Fruit fly (Drosophila melanogaster) whole organism, pupa: ENCODE data around the gene Ugt35B1.

Experiments
- CG10348 ChIP-seq: fragments of 200-800 bp; sonication (Bioruptor generic); IDR thresholded peaks from 2 replicates; pipeline ENCODE4 v1.3.6; 2022; ENCODE audit warnings: missing biosample characterization, missing genetic modification characterization
- CG12605 ChIP-seq: fragments of 200-800 bp; sonication (Bioruptor generic); IDR thresholded peaks from 2 replicates; pipeline ENCODE4 v1.3.6; 2022; ENCODE audit warnings: missing biosample characterization, missing genetic modification characterization
- CG13204 ChIP-seq: fragments of 200-800 bp; sonication (Bioruptor generic); optimal IDR thresholded peaks from 2 replicates; lab custom pipeline; 2018; ENCODE audit warnings: missing biosample characterization, mild to moderate bottlenecking, missing genetic modification characterization, moderate library complexity
- CG14655 ChIP-seq: fragments of 200-800 bp; sonication (Bioruptor generic); optimal IDR thresholded peaks from 3 replicates; lab custom pipeline; 2017; ENCODE audit warnings: mild to moderate bottlenecking, missing biosample characterization, missing genetic modification reagents, missing genetic modification characterization
- CG15710 ChIP-seq: fragments of 200-800 bp; sonication (Bioruptor generic); optimal IDR thresholded peaks from 2 replicates; lab custom pipeline; 2018; ENCODE audit warnings: missing biosample characterization, mild to moderate bottlenecking, missing genetic modification characterization, moderate library complexity
- CG17806 ChIP-seq: fragments of 200-800 bp; sonication (Bioruptor generic); optimal IDR thresholded peaks from 2 replicates; lab custom pipeline; 2018; ENCODE audit warnings: missing biosample characterization, mild to moderate bottlenecking, missing genetic modification characterization, moderate library complexity
- CG32121 ChIP-seq: fragments of 200-800 bp; sonication (Bioruptor generic); IDR thresholded peaks from 2 replicates; pipeline ENCODE4 v1.3.6; 2022; ENCODE audit warnings: missing biosample characterization, missing genetic modification characterization
- CG34367 ChIP-seq: fragments of 200-800 bp; sonication (Bioruptor generic); optimal IDR thresholded peaks from 2 replicates; lab custom pipeline; 2018; ENCODE audit warnings: missing biosample characterization, mild to moderate bottlenecking, missing genetic modification characterization
- CG4496 ChIP-seq: fragments of 200-800 bp; sonication (Bioruptor generic); IDR thresholded peaks from 3 replicates; pipeline ENCODE4 v1.3.6; 2022; ENCODE audit warnings: missing biosample characterization, missing genetic modification characterization
- CG8159 ChIP-seq: fragments of 200-800 bp; sonication (Bioruptor generic); optimal IDR thresholded peaks from 3 replicates; lab custom pipeline; 2018; ENCODE audit warnings: missing biosample characterization, mild to moderate bottlenecking, missing genetic modification characterization, moderate library complexity
- CG8301 ChIP-seq: fragments of 200-800 bp; sonication (Bioruptor generic); optimal IDR thresholded peaks from 2 replicates; lab custom pipeline; 2018; ENCODE audit warnings: missing biosample characterization, mild to moderate bottlenecking, missing genetic modification characterization
- CG9948 ChIP-seq: fragments of 200-800 bp; sonication (Bioruptor generic); optimal IDR thresholded peaks from 2 replicates; lab custom pipeline; 2018; ENCODE audit warnings: missing biosample characterization, mild to moderate bottlenecking, missing genetic modification characterization, moderate library complexity
- D1 ChIP-seq: fragments of 200-800 bp; sonication (Bioruptor generic); optimal IDR thresholded peaks from 2 replicates; lab custom pipeline; 2018; ENCODE audit warnings: missing biosample characterization, mild to moderate bottlenecking, missing genetic modification characterization, moderate library complexity
- EcR ChIP-seq: fragments of 200-800 bp; sonication (Bioruptor generic); optimal IDR thresholded peaks from 3 replicates; lab custom pipeline; 2019; ENCODE audit warnings: missing biosample characterization, missing genetic modification characterization, mild to moderate bottlenecking, moderate library complexity, missing genetic modification reagents
- Ets98B ChIP-seq: fragments of 200-800 bp; sonication (Bioruptor generic); IDR thresholded peaks from 2 replicates; pipeline ENCODE4 v1.3.6; 2022; ENCODE audit warnings: missing biosample characterization, missing genetic modification characterization
- Pif1A ChIP-seq: fragments of 200-800 bp; sonication (Bioruptor generic); optimal IDR thresholded peaks from 3 replicates; lab custom pipeline; 2016; ENCODE audit warnings: missing biosample characterization, missing genetic modification characterization
- Pif1B ChIP-seq: fragments of 200-800 bp; sonication (Bioruptor generic); optimal IDR thresholded peaks from 3 replicates; lab custom pipeline; 2016; ENCODE audit warnings: missing biosample characterization, missing genetic modification characterization
- Snoo ChIP-seq: fragments of 200-800 bp; sonication (Bioruptor generic); optimal IDR thresholded peaks from 3 replicates; lab custom pipeline; 2017; ENCODE audit warnings: missing biosample characterization, mild to moderate bottlenecking, missing genetic modification characterization, inconsistent platforms
- fd96Ca ChIP-seq: fragments of 200-800 bp; sonication (Bioruptor generic); IDR thresholded peaks from 3 replicates; pipeline ENCODE4 v1.3.6; 2022; ENCODE audit warnings: missing biosample characterization, missing genetic modification characterization
- gl ChIP-seq: fragments of 200-800 bp; sonication (Bioruptor generic); optimal IDR thresholded peaks from 2 replicates; lab custom pipeline; 2018; ENCODE audit warnings: missing biosample characterization, mild to moderate bottlenecking, missing genetic modification characterization
- rn ChIP-seq: fragments of 200-800 bp; sonication (Bioruptor generic); IDR thresholded peaks from 2 replicates; pipeline ENCODE4 v1.3.6; 2022; ENCODE audit warnings: missing biosample characterization, missing genetic modification characterization

The Ugt35B1 gene

DNA sequence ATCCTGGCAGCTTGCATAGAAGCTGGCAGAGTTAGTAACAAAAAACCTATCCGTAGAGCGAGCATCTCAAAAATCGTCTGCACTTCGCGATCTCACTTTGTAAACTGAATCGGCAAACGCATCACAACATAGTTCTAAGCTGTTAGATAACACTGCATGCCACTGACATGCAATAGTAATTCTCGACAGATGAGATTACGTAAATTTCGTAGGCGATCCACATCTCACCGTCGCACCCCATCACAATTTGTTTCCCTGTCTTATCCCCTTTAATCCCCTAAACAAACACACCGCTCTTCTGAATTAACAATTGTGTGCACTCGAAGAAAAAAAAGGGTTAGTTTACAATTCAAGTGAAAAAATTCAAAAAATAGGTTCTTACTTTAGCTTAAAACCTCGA is at the start of gene Ugt35B1:
TSS of gene Ugt35B1 (minus strand) at position 101 of the 400 bp plus-strand sequence.
- TF ChIP-seq CG17806 (tag; lab: Kevin White, UChicago) (no peak), Ets98B (GFP tag; lab: Robert Waterston, UW) (no peak), CG15710 (tag; lab: Kevin White, UChicago) (no peak), gl (tag; lab: Kevin White, UChicago) (no peak), CG12605 (GFP tag; lab: Robert Waterston, UW) (no peak), CG32121 (GFP tag; lab: Robert Waterston, UW) (no peak), CG4496 (GFP tag; lab: Robert Waterston, UW) (no peak), fd96Ca (GFP tag; lab: Robert Waterston, UW) (no peak), CG8159 (tag; lab: Kevin White, UChicago) (no peak), CG14655 (GFP tag; lab: Kevin White, UChicago) (no peak), Pif1B (no peak), EcR (GFP tag; lab: Kevin White, UChicago) (no peak)

DNA sequence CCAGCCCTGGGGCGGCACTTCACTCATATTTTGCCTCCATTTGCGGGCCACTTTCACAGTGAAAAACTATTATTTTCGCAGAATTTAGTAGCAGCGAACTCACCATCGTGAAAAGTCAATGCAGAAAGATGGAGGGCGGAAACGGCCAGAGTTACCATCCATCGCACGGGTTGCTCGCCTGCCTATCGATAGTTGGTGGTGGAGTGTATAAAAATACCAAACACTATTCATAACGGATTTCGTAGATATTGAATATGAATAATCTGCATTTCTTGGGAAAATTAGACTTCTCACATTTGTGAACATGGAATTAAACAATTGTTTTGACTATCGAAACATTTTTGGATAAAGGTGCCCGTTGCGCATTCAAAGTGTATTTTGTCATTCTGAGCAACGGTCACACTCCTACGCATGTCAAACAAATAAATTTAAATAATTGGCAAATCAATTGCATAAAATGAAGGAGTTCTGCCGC is 46.1 kb upstream of the Ugt35B1 start, which contains the start of the genes RpS25 and CG4820:
TSS of gene RpS25 (minus strand) at position 132 of the 475 bp plus-strand sequence.
TSS of gene CG4820 (plus strand) at position 380 of the 475 bp plus-strand sequence.
- TF ChIP-seq Snoo (peak; percentile 92), Ets98B (GFP tag; lab: Robert Waterston, UW) (peak; percentile 51), CG8301 (tag; lab: Kevin White, UChicago) (peak; percentile 48), Pif1B (peak; percentile 45), CG8159 (tag; lab: Kevin White, UChicago) (peak; percentile 63), CG17806 (tag; lab: Kevin White, UChicago) (peak; percentile 38), CG15710 (tag; lab: Kevin White, UChicago) (peak; percentile 73), EcR (GFP tag; lab: Kevin White, UChicago) (no peak), CG12605 (GFP tag; lab: Robert Waterston, UW) (no peak), CG34367 (peak; percentile 87), CG10348 (GFP tag; lab: Robert Waterston, UW) (no peak), D1 (tag; lab: Kevin White, UChicago) (no peak), fd96Ca (GFP tag; lab: Robert Waterston, UW) (no peak), CG9948 (peak; percentile 11), rn (GFP tag; lab: Robert Waterston, UW) (no peak), Pif1A (GFP tag; lab: Kevin White, UChicago) (no peak), CG4496 (GFP tag; lab: Robert Waterston, UW) (peak; percentile 51; the same call in 1 of the 3 replicates), CG14655 (GFP tag; lab: Kevin White, UChicago) (no peak), gl (tag; lab: Kevin White, UChicago) (peak; percentile 66), CG32121 (GFP tag; lab: Robert Waterston, UW) (no peak; the same call in 1 of the 2 replicates), CG13204 (GFP tag; lab: Kevin White, UChicago) (no peak)

DNA sequence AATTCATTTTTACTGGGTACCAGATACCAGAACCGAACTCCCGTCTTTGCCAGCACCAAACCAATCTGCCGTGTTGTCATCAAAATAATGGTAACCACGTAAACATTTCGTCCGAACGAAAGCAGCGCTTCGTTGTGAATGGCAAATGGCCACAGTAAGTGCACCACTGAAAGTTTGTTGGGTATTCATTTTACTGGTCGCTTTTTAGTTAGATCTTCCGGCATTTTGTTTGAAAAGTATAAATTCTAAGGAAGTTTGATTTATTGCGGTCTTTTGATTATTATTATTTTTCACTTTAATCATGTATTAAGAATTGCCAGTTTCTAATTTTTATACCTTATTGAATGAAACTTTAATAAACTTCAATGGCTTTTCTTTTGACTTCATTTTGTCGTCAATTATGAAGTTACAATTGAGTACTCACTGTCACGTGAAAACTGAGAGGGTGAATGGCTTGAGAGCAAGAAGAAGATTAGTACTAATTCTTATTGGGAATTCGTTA is 44.5 kb upstream of the Ugt35B1 start, which contains the start of gene ZnT86D:
TSS of gene ZnT86D (minus strand) at position 91 of the 502 bp plus-strand sequence.
- TF ChIP-seq Pif1A (GFP tag; lab: Kevin White, UChicago) (no peak), CG8301 (tag; lab: Kevin White, UChicago) (peak; percentile 47), D1 (tag; lab: Kevin White, UChicago) (no peak), CG13204 (GFP tag; lab: Kevin White, UChicago) (no peak), gl (tag; lab: Kevin White, UChicago) (no peak), CG15710 (tag; lab: Kevin White, UChicago) (peak; percentile 62), CG17806 (tag; lab: Kevin White, UChicago) (peak; percentile 45), CG34367 (peak; percentile 45), rn (GFP tag; lab: Robert Waterston, UW) (0 out of 2 replicates have a peak, but pooled peaks have one; percentile 12), Pif1B (peak; percentile 39), CG12605 (GFP tag; lab: Robert Waterston, UW) (peak; percentile 55), fd96Ca (GFP tag; lab: Robert Waterston, UW) (no peak), Snoo (peak; percentile 35), Ets98B (GFP tag; lab: Robert Waterston, UW) (peak; percentile 35; the same call in 1 of the 2 replicates), CG8159 (tag; lab: Kevin White, UChicago) (peak; percentile 66), CG10348 (GFP tag; lab: Robert Waterston, UW) (no peak), CG32121 (GFP tag; lab: Robert Waterston, UW) (peak; percentile 10; the same call in 1 of the 2 replicates), CG9948 (peak; percentile 58), CG14655 (GFP tag; lab: Kevin White, UChicago) (no peak), EcR (GFP tag; lab: Kevin White, UChicago) (peak; percentile 33), CG4496 (GFP tag; lab: Robert Waterston, UW) (peak; percentile 51; the same call in 1 of the 3 replicates)

DNA sequence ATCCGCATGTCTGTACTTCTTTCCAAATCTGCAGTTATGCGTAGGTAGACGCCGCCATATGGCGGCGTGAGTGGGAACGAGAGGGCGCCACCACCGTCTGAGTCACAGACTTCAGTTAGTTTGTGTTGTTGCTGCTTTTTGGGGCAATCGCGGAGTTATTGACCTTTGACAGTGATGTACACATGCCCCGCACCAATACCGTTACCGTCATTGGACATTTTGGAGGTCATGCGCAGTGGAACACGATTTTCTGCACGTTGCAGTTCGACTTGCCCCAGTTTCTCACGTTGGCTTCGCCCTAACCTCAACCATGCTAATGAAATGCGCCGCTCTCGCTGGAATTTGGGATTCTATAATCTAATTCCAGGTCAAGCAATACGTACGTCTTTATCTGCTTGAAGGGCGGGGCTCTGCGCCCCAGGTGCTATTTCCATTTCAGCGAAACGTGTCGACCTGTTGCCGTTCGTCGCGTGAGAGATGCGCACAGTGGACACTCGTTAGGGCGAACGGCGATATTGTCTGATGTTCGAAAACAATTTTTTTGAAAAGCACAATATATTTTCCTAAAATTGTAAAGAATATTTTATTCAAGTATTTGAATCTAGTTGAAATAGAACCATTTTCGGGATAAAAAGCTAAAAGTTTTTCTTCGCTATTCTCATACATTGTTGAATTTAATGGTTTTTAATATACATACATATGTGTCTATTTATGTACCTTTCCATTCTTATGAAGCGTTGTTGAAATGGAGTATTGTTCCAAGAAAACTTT is 41.4 kb upstream of the Ugt35B1 start:
- TF ChIP-seq CG8301 (tag; lab: Kevin White, UChicago) (peak; percentile 59), CG8159 (tag; lab: Kevin White, UChicago) (peak; percentile 58), CG32121 (GFP tag; lab: Robert Waterston, UW) (peak; percentile 73), CG9948 (peak; percentile 44), fd96Ca (GFP tag; lab: Robert Waterston, UW) (no peak; the same call in 2 of the 3 replicates), Snoo (peak; percentile 56), CG34367 (peak; percentile 29), Ets98B (GFP tag; lab: Robert Waterston, UW) (peak; percentile 62), CG12605 (GFP tag; lab: Robert Waterston, UW) (peak; percentile 78), Pif1A (GFP tag; lab: Kevin White, UChicago) (peak; percentile 66), CG14655 (GFP tag; lab: Kevin White, UChicago) (no peak), D1 (tag; lab: Kevin White, UChicago) (no peak), CG4496 (GFP tag; lab: Robert Waterston, UW) (peak; percentile 65; the same call in 2 of the 3 replicates), CG15710 (tag; lab: Kevin White, UChicago) (peak; percentile 58), gl (tag; lab: Kevin White, UChicago) (no peak), EcR (GFP tag; lab: Kevin White, UChicago) (peak; percentile 95), Pif1B (peak; percentile 41), rn (GFP tag; lab: Robert Waterston, UW) (peak; percentile 27; the same call in 1 of the 2 replicates), CG13204 (GFP tag; lab: Kevin White, UChicago) (no peak), CG17806 (tag; lab: Kevin White, UChicago) (peak; percentile 61), CG10348 (GFP tag; lab: Robert Waterston, UW) (no peak)
